Fruit fly (Drosophila melanogaster): ENCODE results near the gene Acsf2.

Acsf2 gene

dm6 chr2L:5298978-5299627 lies 42.9 kb downstream of the Acsf2 start (continued):
- peak; percentile 70 for TF ChIP-seq CG10462 (GFP tag; optimal IDR thresholded peaks at IDR 0.05)
- TF ChIP-seq CG10431 (GFP tag; optimal IDR thresholded peaks at IDR 0.05): peak; percentile 62
- peak; percentile 45 for TF ChIP-seq Bdp1 (GFP tag; optimal IDR thresholded peaks at IDR 0.05)
- no peak for TF ChIP-seq hth (optimal IDR thresholded peaks at IDR 0.05)
- TF ChIP-seq otp (GFP tag; IDR thresholded peaks at IDR 0.05): peak; percentile 86
- peak; percentile 58 for TF ChIP-seq CG12104 (GFP tag; optimal IDR thresholded peaks at IDR 0.05)
- peak; percentile 76 for TF ChIP-seq Dip3 (GFP tag; optimal IDR thresholded peaks at IDR 0.05)
- TF ChIP-seq CG34224 (GFP tag; IDR thresholded peaks at IDR 0.05; ENCODE audit: partially characterized antibody): no peak
- peak; percentile 4 for TF ChIP-seq CG7987 (GFP tag; optimal IDR thresholded peaks at IDR 0.05)
- TF ChIP-seq en (GFP tag; optimal IDR thresholded peaks at IDR 0.05): peak; percentile 39
- peak; percentile 89 for TF ChIP-seq CG2875 (GFP tag; optimal IDR thresholded peaks at IDR 0.05)
- TF ChIP-seq CG30020 (tag; optimal IDR thresholded peaks at IDR 0.05): peak; percentile 62
- TF ChIP-seq CG13287 (GFP tag; IDR thresholded peaks at IDR 0.05; ENCODE audit: partially characterized antibody): no peak
- TF ChIP-seq gt (GFP tag; IDR thresholded peaks at IDR 0.05): peak; percentile 69
- TF ChIP-seq Dip2 (GFP tag; IDR thresholded peaks at IDR 0.05): no peak
- TF ChIP-seq Poxn (GFP tag; IDR thresholded peaks at IDR 0.05): no peak
- TF ChIP-seq CG2889 (GFP tag; IDR thresholded peaks at IDR 0.05): 0 out of 3 replicates have a peak, but pooled peaks have one; percentile 32
- no peak for TF ChIP-seq HLH4C (GFP tag; IDR thresholded peaks at IDR 0.05; ENCODE audit: partially characterized antibody)
- peak; percentile 41 for TF ChIP-seq fu2 (GFP tag; optimal IDR thresholded peaks at IDR 0.05)
- no peak for TF ChIP-seq tx (GFP tag; optimal IDR thresholded peaks at IDR 0.05)
- peak; percentile 74 for TF ChIP-seq ap (GFP tag; IDR thresholded peaks at IDR 0.05)
- TF ChIP-seq CG7556 (GFP tag; optimal IDR thresholded peaks at IDR 0.05): peak; percentile 84
- TF ChIP-seq crc (GFP tag; optimal IDR thresholded peaks at IDR 0.05): peak; percentile 29
- TF ChIP-seq CG7928 (GFP tag; optimal IDR thresholded peaks at IDR 0.05): peak; percentile 35
- peak; percentile 63 for TF ChIP-seq Lhr (GFP tag; optimal IDR thresholded peaks at IDR 0.05)
- peak; percentile 91 for TF ChIP-seq Awh (GFP tag; IDR thresholded peaks at IDR 0.05)
- peak in 1 of 2 experiments; percentile 78 for TF ChIP-seq Hr78 (GFP tag; optimal IDR thresholded peaks at IDR 0.05)
- peak; percentile 75 for TF ChIP-seq Six4 (GFP tag; optimal IDR thresholded peaks at IDR 0.05)
- TF ChIP-seq CG2712 (tag; optimal IDR thresholded peaks at IDR 0.05): peak; percentile 88
- peak; percentile 53 for TF ChIP-seq corto (GFP tag; optimal IDR thresholded peaks at IDR 0.05)
- no peak for TF ChIP-seq Sin3A (optimal IDR thresholded peaks at IDR 0.05)
- TF ChIP-seq CG14965 (GFP tag; optimal IDR thresholded peaks at IDR 0.05; ENCODE audit: borderline replicate concordance): no peak
- TF ChIP-seq Hmx (GFP tag; optimal IDR thresholded peaks at IDR 0.05): peak; percentile 8
- peak; percentile 85 for TF ChIP-seq CG3407 (GFP tag; optimal IDR thresholded peaks at IDR 0.05)
- TF ChIP-seq Bteb2 (GFP tag; optimal IDR thresholded peaks at IDR 0.05): peak; percentile 40
- peak; percentile 89 for TF ChIP-seq CG15269 (tag; optimal IDR thresholded peaks at IDR 0.05)
- no peak for TF ChIP-seq D (optimal IDR thresholded peaks at IDR 0.05)
- peak; percentile 88 for TF ChIP-seq D (GFP tag; optimal IDR thresholded peaks at IDR 0.05)
- peak; percentile 43; the same call in 3 of the 4 replicates for TF ChIP-seq Gug (GFP tag; IDR thresholded peaks at IDR 0.05)
- TF ChIP-seq mam (GFP tag; optimal IDR thresholded peaks at IDR 0.05): peak; percentile 29
- TF ChIP-seq hbn (GFP tag; IDR thresholded peaks at IDR 0.05; ENCODE audit: partially characterized antibody): no peak
- peak; percentile 33 for TF ChIP-seq Mes4 (GFP tag; optimal IDR thresholded peaks at IDR 0.05)
- no peak for TF ChIP-seq pros (GFP tag; optimal IDR thresholded peaks at IDR 0.05)
- no peak for TF ChIP-seq C15 (GFP tag; IDR thresholded peaks at IDR 0.05)
- peak; percentile 61 for TF ChIP-seq H2.0 (GFP tag; IDR thresholded peaks at IDR 0.05)
- peak; percentile 96 for TF ChIP-seq CG11696 (GFP tag; IDR thresholded peaks at IDR 0.05)
- peak; percentile 56 for TF ChIP-seq CG6654 (GFP tag; optimal IDR thresholded peaks at IDR 0.05)
- TF ChIP-seq CG12219 (GFP tag; optimal IDR thresholded peaks at IDR 0.05): peak; percentile 79
- no peak for TF ChIP-seq nerfin-2 (GFP tag; IDR thresholded peaks at IDR 0.05; ENCODE audit: partially characterized antibody)
- TF ChIP-seq yki (optimal IDR thresholded peaks at IDR 0.05): no peak
- peak; percentile 63 for TF ChIP-seq CG10366 (GFP tag; IDR thresholded peaks at IDR 0.05)

Measured in whole organism, embryonic.